Worm (Caenorhabditis elegans) whole organism, L4/young adult: Measurements from ENCODE around the gene C52E2.2.
"Not testable (repeated sequence)": the region's sequence is repeated elsewhere in the genome, so short reads cannot be mapped to it uniquely, and the experiment has no call there.

Experiments used
- W03F9.2 ChIP-seq: fragments of 150-350 bp; optimal IDR thresholded peaks from 2 replicates; lab custom pipeline; 2014; ENCODE audit warnings: missing biosample characterization, missing genetic modification characterization
- dao-5 ChIP-seq: sonication (generic microtip); optimal IDR thresholded peaks from 2 replicates; lab custom pipeline; 2016; ENCODE audit warnings: missing genotype, missing genetic modification characterization, moderate library complexity, missing compliant biosample characterization
- him-1 ChIP-seq: sonication (generic microtip); optimal IDR thresholded peaks from 2 replicates; lab custom pipeline; 2016; ENCODE audit warnings: missing genotype, missing genetic modification reagents, missing genetic modification characterization, missing compliant biosample characterization

Gene C52E2.2

DNA sequence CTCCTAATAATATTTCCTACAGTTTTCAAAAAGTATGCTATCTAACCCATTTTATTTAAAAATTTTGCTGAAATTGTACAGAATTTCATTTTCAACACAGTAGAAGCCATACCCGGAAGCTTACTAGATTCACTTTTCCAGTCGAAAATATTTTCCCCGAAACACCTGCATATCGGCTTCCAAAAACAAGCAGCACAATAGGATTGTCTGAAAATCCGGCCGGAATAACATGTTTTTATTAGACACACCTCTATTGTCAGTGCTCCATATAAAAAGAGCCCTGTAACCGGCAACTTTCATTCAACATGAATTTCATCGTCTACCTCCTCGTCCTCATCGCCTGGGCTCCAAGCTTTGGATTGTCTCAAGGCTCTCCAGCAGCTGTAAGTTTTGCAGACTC, at the start of gene C52E2.2:
TSS of gene C52E2.2 (plus strand) at position 301 of the 400 bp plus-strand sequence.
- no peak for TF ChIP-seq W03F9.2 (tag; lab: Kevin White, UChicago)
- TF ChIP-seq him-1 = no peak
- no peak for TF ChIP-seq dao-5 (tag; lab: Kevin White, UChicago)

DNA sequence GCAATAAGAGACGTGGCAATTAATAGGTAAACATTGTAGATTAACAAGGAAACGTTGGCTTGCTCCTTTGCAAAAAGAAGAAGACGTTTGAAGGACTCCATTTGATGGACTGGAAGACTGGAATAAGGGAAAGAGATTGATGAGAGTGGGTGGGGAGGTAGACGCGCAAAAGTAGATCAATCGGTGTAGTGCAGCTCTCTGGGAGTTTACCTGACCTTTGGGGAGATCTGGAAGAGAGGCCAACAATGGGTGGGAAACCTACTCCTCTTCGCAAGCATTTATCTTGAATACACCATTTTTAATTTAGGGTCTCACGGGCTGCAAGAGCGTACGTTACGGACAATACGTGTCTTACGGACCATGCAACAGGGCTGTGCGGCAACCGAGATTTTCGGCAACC, 46.2 kb upstream of the C52E2.2 start, which contains the start of gene C08F1.12:
TSS of gene C08F1.12 (minus strand) at position 101 of the 400 bp plus-strand sequence.
- no peak for TF ChIP-seq W03F9.2 (tag; lab: Kevin White, UChicago)
- TF ChIP-seq him-1 = no peak

DNA sequence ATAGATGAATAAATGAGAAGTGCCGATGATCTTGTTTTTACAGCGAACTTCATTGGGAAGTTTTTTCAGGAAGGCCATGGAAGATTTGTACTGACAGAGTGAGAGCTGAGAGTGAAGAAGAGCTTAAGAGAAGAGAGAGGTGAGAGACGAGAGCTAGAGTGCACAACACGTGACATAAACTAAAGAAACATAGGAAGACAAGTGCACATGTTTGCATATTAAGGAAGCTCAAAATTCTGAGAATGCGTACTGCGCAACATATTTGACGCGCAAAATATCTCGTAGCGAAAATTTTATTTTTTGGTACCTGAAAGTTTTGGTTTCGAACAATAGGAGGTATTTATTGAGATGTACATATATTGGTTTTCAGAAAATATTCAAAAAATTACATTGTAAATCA, 44.4 kb upstream of the C52E2.2 start, which contains the start of gene C08F1.8:
TSS of gene C08F1.8 (minus strand) at position 101 of the 400 bp plus-strand sequence.
- TF ChIP-seq him-1 (no peak), W03F9.2 (tag; lab: Kevin White, UChicago) (no peak), dao-5 (tag; lab: Kevin White, UChicago) (no peak)

- TF ChIP-seq W03F9.2 (tag; lab: Kevin White, UChicago) (no peak), him-1 (no peak)
Observed at ce11 chrII:1816053-1816452, 36.5 kb upstream of the C52E2.2 start.

DNA sequence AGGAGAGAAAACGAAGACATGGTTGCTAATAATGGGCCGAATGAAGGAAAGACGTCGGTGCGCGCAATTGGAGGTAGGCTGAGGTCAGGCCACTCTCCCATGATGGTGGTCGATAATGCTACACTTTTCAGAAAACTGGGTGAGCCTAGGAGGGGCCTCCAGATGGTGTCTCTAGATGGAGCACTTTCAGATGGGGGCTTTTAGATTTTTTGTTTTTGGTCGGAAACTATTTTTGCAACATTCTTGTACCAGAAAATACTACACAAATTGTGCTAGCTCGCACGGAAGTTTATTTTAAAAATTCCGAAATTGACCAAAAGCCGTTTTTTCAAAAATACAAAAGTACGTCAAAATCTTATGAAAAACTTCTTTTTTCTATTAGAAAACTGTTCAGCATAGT, 34.3 kb upstream of the C52E2.2 start, which contains the start of gene fbxb-10:
TSS of gene fbxb-10 (minus strand) at position 101 of the 400 bp plus-strand sequence.
- no peak for TF ChIP-seq W03F9.2 (tag; lab: Kevin White, UChicago)
- TF ChIP-seq him-1 = no peak
- no peak for TF ChIP-seq dao-5 (tag; lab: Kevin White, UChicago)

DNA sequence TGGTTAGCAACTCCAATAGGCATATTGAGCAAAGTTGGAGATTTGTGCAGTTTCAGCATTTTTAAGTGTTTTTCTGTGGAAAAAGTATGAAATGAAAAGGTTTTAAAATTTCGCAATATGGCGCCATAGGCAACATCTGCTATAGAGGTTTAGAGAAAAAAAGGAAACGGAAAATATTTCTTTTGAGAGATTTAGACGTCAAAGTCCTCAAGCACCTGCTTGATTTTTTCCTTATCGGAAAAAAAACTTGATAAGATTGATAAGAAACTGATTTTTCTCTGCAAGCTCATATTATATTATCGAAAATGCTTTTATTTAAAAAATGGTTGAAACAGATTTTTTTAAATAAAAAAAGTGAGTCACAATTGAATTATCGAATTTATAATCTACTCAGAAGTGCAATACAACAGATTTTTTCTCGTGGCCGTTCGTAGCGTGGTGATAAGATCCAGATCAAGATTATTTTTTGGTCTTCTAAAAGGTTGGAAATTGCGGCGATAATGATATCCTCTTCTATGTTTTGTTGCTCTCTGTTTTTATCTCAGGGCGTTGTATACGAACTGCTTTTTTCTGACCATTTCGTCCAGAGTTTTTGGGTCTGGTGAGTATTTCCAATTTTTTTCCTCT, 32.5 kb upstream of the C52E2.2 start, which contains the start of gene fbxc-19:
TSS of gene fbxc-19 (plus strand) at position 536 of the 627 bp plus-strand sequence.
- TF ChIP-seq W03F9.2 (tag; lab: Kevin White, UChicago) (peak; percentile 44), him-1 (no peak), dao-5 (tag; lab: Kevin White, UChicago) (no peak)

- TF ChIP-seq dao-5 (tag; lab: Kevin White, UChicago) = no peak
- TF ChIP-seq him-1 = no peak
- no peak for TF ChIP-seq W03F9.2 (tag; lab: Kevin White, UChicago)
Observed at ce11 chrII:1820774-1821173, 31.8 kb upstream of the C52E2.2 start, which contains the start of gene fbxa-3. fbxa-3 (minus strand) TSS chrII:1820874.

- not testable (repeated sequence) for TF ChIP-seq him-1; W03F9.2 (tag; lab: Kevin White, UChicago); dao-5 (tag; lab: Kevin White, UChicago)
Observed at ce11 chrII:1824329-1824728, 28.3 kb upstream of the C52E2.2 start, which contains the start of gene math-41. math-41 (plus strand) TSS chrII:1824629.

DNA sequence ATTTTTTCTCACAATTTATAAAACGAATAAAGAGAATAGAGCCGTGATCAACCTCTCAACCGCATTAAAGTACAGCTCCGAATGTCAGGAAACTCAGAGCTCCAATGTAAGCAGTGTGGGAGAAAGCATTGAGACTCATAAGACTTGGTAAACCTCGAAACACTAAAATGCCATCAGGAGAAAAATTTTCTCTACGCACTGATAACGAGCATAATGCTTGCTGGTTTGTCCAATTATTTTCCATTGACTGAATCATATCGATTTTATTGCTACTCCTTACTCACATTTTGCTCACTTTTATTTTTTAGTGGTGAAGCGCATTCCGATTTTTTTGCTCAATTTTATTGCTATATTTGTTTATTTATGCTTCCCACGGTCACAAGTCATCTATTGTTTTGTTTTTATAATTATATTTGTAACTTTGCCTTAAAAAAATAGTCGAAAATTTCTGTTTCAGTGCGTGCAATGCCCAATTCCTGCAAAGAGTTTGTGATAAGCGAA, 22.4 kb upstream of the C52E2.2 start, which contains the start of gene math-40:
TSS of gene math-40 (plus strand) at position 451 of the 501 bp plus-strand sequence.
- TF ChIP-seq W03F9.2 (tag; lab: Kevin White, UChicago) (no peak), him-1 (no peak), dao-5 (tag; lab: Kevin White, UChicago) (no peak)

ce11 chrII:1831883-1832388, 20.7 kb upstream of the C52E2.2 start, which contains the start of gene math-39:
math-39 (plus strand) TSS chrII:1832338.
- TF ChIP-seq him-1 (no peak), dao-5 (tag; lab: Kevin White, UChicago) (no peak), W03F9.2 (tag; lab: Kevin White, UChicago) (no peak)

ce11 chrII:1836204-1836603, 16.4 kb upstream of the C52E2.2 start, which contains the start of gene T08E11.1:
T08E11.1 (plus strand) TSS chrII:1836504.
- TF ChIP-seq W03F9.2 (tag; lab: Kevin White, UChicago) = no peak
- no peak for TF ChIP-seq him-1
- TF ChIP-seq dao-5 (tag; lab: Kevin White, UChicago) = no peak

DNA sequence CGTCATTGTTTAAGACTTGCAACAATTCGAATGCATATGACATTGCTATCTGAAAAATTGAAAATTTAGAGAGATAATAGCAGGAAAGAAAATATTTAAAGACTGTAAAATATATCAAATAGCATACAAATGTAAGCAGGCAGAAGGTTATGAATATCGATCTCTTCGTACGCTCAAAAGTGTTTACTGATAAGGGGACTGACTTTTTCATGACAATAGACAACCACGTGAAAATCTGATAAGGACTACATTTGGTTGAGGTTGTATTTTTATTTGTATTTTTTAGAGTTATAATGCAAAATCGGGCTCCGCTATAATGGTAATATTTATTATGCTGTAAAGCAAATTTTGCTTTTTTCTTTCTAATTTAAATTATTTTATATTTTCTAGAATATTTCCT, 9.7 kb upstream of the C52E2.2 start, which contains the start of the genes C52E2.5 and C52E2.4:
TSS of gene C52E2.5 (minus strand) at position 43 of the 400 bp plus-strand sequence.
TSS of gene C52E2.4 (plus strand) at position 252 of the 400 bp plus-strand sequence.
- no peak for TF ChIP-seq him-1
- TF ChIP-seq dao-5 (tag; lab: Kevin White, UChicago) = no peak
- TF ChIP-seq W03F9.2 (tag; lab: Kevin White, UChicago) = no peak

DNA sequence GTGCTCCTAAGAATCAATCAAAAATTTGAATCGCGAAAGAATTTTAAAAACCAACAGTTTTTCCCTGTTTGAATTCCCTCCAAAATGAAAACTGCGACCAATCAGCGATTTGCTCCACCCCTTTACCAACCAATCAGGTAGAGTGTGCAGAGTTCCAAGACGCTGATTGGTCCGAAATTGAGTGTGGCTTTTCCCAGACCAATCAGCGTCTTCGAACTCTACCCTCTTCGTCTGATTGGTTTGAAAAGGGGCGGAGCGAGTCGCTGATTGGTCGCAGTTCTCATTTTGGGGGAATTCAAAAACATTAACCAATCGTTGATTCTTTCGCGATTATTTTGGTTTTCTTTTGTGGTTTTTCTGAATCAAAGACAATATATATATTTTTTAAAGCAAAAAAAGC, 8.1 kb upstream of the C52E2.2 start:
- no peak for TF ChIP-seq him-1

ce11 chrII:1848109-1848508, 4.5 kb upstream of the C52E2.2 start, which contains the start of gene fbxb-97:
fbxb-97 (minus strand) TSS chrII:1848161.
- TF ChIP-seq him-1 = no peak
- no peak for TF ChIP-seq dao-5 (tag; lab: Kevin White, UChicago)
- no peak for TF ChIP-seq W03F9.2 (tag; lab: Kevin White, UChicago)
